Fruit fly (Drosophila melanogaster) Kc167 (cell line): Measurements from ENCODE around the gene LeuRS.

Experiments used
- Myc ChIP-seq: fragments of >200 bp; optimal IDR thresholded peaks from 2 replicates; lab custom pipeline; 2017; ENCODE audit warnings: missing external identifiers
- h ChIP-seq: fragments of >200 bp; optimal IDR thresholded peaks from 3 replicates; lab custom pipeline; 2018; ENCODE audit warnings: missing external identifiers
- insv ChIP-seq: fragments of >200 bp; optimal IDR thresholded peaks from 3 replicates; lab custom pipeline; 2018; ENCODE audit warnings: missing external identifiers
- psq ChIP-seq: fragments of >200 bp; optimal IDR thresholded peaks from 2 replicates; lab custom pipeline; 2017; ENCODE audit warnings: missing external identifiers

dm6 chr2L:3479697-3480442 is 34.6 kb downstream of the LeuRS start:
- TF ChIP-seq Myc, result no peak
- TF ChIP-seq psq, result no peak
- no peak for TF ChIP-seq h (lab: Kevin White, UChicago)
- TF ChIP-seq insv (lab: Kevin White, UChicago), result no peak
